Fruit fly (Drosophila melanogaster) Kc167 (cell line): ENCODE data around the gene Hr78.

Experiments
- Myc ChIP-seq: fragments of >200 bp; optimal IDR thresholded peaks from 2 replicates; lab custom pipeline; 2017; ENCODE audit warnings: missing external identifiers
- psq ChIP-seq: fragments of >200 bp; optimal IDR thresholded peaks from 2 replicates; lab custom pipeline; 2017; ENCODE audit warnings: missing external identifiers

- TF ChIP-seq psq (lab: Kevin White, UChicago) (no peak), Myc (lab: Kevin White, UChicago) (no peak)
Measured at dm6 chr3L:21516716-21517266, 19.5 kb upstream of the Hr78 start.
